Fruit fly (Drosophila melanogaster): ENCODE results near the gene betaNACtes1.

The betaNACtes1 gene

DNA sequence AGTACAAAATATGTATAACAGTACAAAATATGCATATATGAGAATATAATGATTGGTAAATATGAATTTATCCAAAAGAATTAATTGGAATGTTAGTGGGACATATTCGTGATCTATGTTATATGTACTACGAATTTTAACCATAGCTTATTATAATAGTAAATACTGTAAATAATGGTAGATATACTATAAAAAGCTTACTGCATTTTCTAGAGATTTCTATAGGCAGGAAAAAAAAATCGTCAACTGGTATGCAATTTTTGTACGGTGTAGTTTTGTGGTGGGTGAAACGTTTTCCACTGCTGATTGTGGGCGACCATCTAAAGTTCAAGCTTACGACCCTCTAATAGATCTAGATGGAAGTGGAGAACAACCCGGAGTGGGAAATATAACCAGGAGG lies 44.4 kb upstream of the betaNACtes1 start (continued):
- TF ChIP-seq scrt (GFP tag; optimal IDR thresholded peaks at IDR 0.05), result no peak
- no peak for TF ChIP-seq fd102C (GFP tag; optimal IDR thresholded peaks at IDR 0.05)
- TF ChIP-seq CG7786 (GFP tag; optimal IDR thresholded peaks at IDR 0.05), result no peak
- no peak for TF ChIP-seq D19A (tag; optimal IDR thresholded peaks at IDR 0.05)
- TF ChIP-seq ewg (GFP tag; optimal IDR thresholded peaks at IDR 0.05), result no peak
- no peak for TF ChIP-seq CG10147 (GFP tag; optimal IDR thresholded peaks at IDR 0.05)
- TF ChIP-seq CG9876 (GFP tag; optimal IDR thresholded peaks at IDR 0.05), result no peak
- no peak for TF ChIP-seq Hand (GFP tag; optimal IDR thresholded peaks at IDR 0.05)
- TF ChIP-seq Hr51 (GFP tag; optimal IDR thresholded peaks at IDR 0.05), result peak in 1 of 2 experiments; percentile 15
- TF ChIP-seq CG2678 (tag; optimal IDR thresholded peaks at IDR 0.05), result peak; percentile 18
- no peak for TF ChIP-seq Nf-YA (GFP tag; IDR thresholded peaks at IDR 0.05)
- TF ChIP-seq Oli (tag; optimal IDR thresholded peaks at IDR 0.05), result no peak
- TF ChIP-seq Med (GFP tag), result peak; percentile 16
- no peak for TF ChIP-seq CG13424 (tag; optimal IDR thresholded peaks at IDR 0.05)
- TF ChIP-seq CG6765 (GFP tag; optimal IDR thresholded peaks at IDR 0.05), result no peak
- peak; percentile 1 for TF ChIP-seq lab (GFP tag; optimal IDR thresholded peaks at IDR 0.05)
- peak; percentile 2 for TF ChIP-seq CG7839 (tag; optimal IDR thresholded peaks at IDR 0.05)
- no peak for TF ChIP-seq lov (optimal IDR thresholded peaks at IDR 0.05)
- TF ChIP-seq lov (GFP tag; IDR thresholded peaks at IDR 0.05), result no peak
- TF ChIP-seq Sox100B (GFP tag; optimal IDR thresholded peaks at IDR 0.05), result no peak
- TF ChIP-seq fru (optimal IDR thresholded peaks at IDR 0.05), result no peak
- no peak for TF ChIP-seq CG8388 (GFP tag; optimal IDR thresholded peaks at IDR 0.05)
- no peak for TF ChIP-seq Tbp (GFP tag; optimal IDR thresholded peaks at IDR 0.05)
- 0 out of 2 replicates have a peak, but pooled peaks have one; percentile 21 for TF ChIP-seq CG14014 (GFP tag; IDR thresholded peaks at IDR 0.05)
- TF ChIP-seq CG18619 (GFP tag; optimal IDR thresholded peaks at IDR 0.05), result no peak
- no peak for TF ChIP-seq YL-1 (GFP tag; optimal IDR thresholded peaks at IDR 0.05)
- no peak for TF ChIP-seq gcm2 (GFP tag; optimal IDR thresholded peaks at IDR 0.05)
- TF ChIP-seq pnt (GFP tag; optimal IDR thresholded peaks at IDR 0.05), result no peak
- TF ChIP-seq gem (tag; optimal IDR thresholded peaks at IDR 0.05), result peak; percentile 42

DNA sequence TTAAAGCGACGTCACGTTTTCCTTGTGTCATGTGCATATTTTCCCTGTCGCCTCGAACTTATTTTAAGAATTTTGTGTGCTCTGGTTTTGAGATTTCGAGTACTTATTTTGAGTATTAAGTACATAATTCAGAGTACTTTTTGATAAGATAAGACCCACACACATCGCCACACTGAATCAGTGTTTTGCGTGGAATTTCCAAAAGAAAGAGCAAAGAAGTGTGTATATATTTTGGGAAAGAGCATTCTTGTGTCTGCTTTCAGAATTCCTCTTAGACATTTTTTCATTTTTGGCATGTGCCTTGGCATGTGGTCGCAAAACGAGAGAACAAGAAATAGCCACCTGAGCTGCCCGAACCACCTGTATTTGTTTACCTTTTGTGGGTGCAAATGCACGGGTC lies 43.4 kb upstream of the betaNACtes1 start:
- TF ChIP-seq fd102C (GFP tag; optimal IDR thresholded peaks at IDR 0.05) (no peak), nom (GFP tag; optimal IDR thresholded peaks at IDR 0.05) (no peak), CG13287 (GFP tag; IDR thresholded peaks at IDR 0.05; ENCODE audit: partially characterized antibody) (no peak), mld (GFP tag; IDR thresholded peaks at IDR 0.05; ENCODE audit: partially characterized antibody) (no peak), cwo (GFP tag; optimal IDR thresholded peaks at IDR 0.05) (no peak), Fer2 (tag; optimal IDR thresholded peaks at IDR 0.05) (no peak), gem (tag; optimal IDR thresholded peaks at IDR 0.05) (no peak), row (GFP tag; IDR thresholded peaks at IDR 0.05) (peak; percentile 32; the same call in 1 of the 3 replicates), CG11085 (GFP tag; IDR thresholded peaks at IDR 0.05) (no peak), Optix (GFP tag; IDR thresholded peaks at IDR 0.05) (no peak), CG9932 (GFP tag; IDR thresholded peaks at IDR 0.05) (peak; percentile 24; the same call in 1 of the 2 replicates), Rfx (GFP tag; IDR thresholded peaks at IDR 0.05) (0 out of 2 replicates have a peak, but pooled peaks have one; percentile 17), BEAF-32 (GFP tag; optimal IDR thresholded peaks at IDR 0.05) (no peak), MBD-R2 (GFP tag; IDR thresholded peaks at IDR 0.05) (no peak), grau (tag; optimal IDR thresholded peaks at IDR 0.05) (peak; percentile 10), CG16779 (GFP tag; IDR thresholded peaks at IDR 0.05) (no peak), sd (tag; optimal IDR thresholded peaks at IDR 0.05) (peak; percentile 73), CG14050 (GFP tag; IDR thresholded peaks at IDR 0.05) (no peak), CG3838 (GFP tag; optimal IDR thresholded peaks at IDR 0.05) (no peak), CG9437 (GFP tag; optimal IDR thresholded peaks at IDR 0.05) (no peak), sug (tag; optimal IDR thresholded peaks at IDR 0.05) (peak; percentile 8), CG1602 (GFP tag; optimal IDR thresholded peaks at IDR 0.05) (no peak), E2f2 (GFP tag; IDR thresholded peaks at IDR 0.05) (no peak), pfk (GFP tag; optimal IDR thresholded peaks at IDR 0.05) (no peak), CG15696 (tag; optimal IDR thresholded peaks at IDR 0.05) (no peak)

Data from whole organism, embryonic.